Worm (Caenorhabditis elegans) whole organism, young adult: ENCODE measurements around the gene lgc-6.
A peak's percentile ranks its signal among the peaks of the same experiment; 100 is the strongest.

Experiments used
- B0019.2 ChIP-seq: fragments of 200-800 bp; sonication (Bioruptor generic); conservative IDR thresholded peaks from 2 replicates; pipeline ENCODE4 v1.3.6; 2022; ENCODE audit warnings: missing genetic modification reagents, missing genetic modification characterization, missing compliant biosample characterization
- B0336.3 ChIP-seq: fragments of 200-800 bp; sonication (Bioruptor generic); IDR thresholded peaks from 2 replicates; pipeline ENCODE4 v1.3.6; 2022; ENCODE audit warnings: missing genetic modification characterization, missing compliant biosample characterization
- C06A6.2 ChIP-seq: fragments of 200-800 bp; sonication (Bioruptor generic); conservative IDR thresholded peaks from 2 replicates; pipeline ENCODE4 v1.3.6; 2022; ENCODE audit warnings: missing genetic modification characterization, missing compliant biosample characterization
- C17E4.6 ChIP-seq: fragments of 200-800 bp; sonication (Bioruptor generic); IDR thresholded peaks from 2 replicates; pipeline ENCODE4 v1.3.6; 2022; ENCODE audit warnings: missing genetic modification reagents, missing genetic modification characterization, missing compliant biosample characterization
- F22D6.2 ChIP-seq: sonication (generic microtip); optimal IDR thresholded peaks from 2 replicates; lab custom pipeline; 2016; ENCODE audit warnings: mild to moderate bottlenecking, missing genetic modification characterization, missing compliant biosample characterization
- F39B2.1 ChIP-seq: fragments of 200-800 bp; sonication (Bioruptor generic); IDR thresholded peaks from 2 replicates; pipeline ENCODE4 v1.3.6; 2022; ENCODE audit warnings: missing genetic modification reagents, missing genetic modification characterization, missing compliant biosample characterization
- F49E8.2 ChIP-seq: sonication (generic microtip); optimal IDR thresholded peaks from 3 replicates; lab custom pipeline; 2017; ENCODE audit warnings: missing genetic modification characterization, mild to moderate bottlenecking, missing compliant biosample characterization, antibody characterized with exemption, moderate library complexity; ENCODE audit not compliant: insufficient read depth
- F57A8.1 ChIP-seq: fragments of 200-800 bp; sonication (Bioruptor generic); optimal IDR thresholded peaks from 2 replicates; lab custom pipeline; 2018; ENCODE audit warnings: mild to moderate bottlenecking, missing genetic modification characterization, moderate library complexity, missing compliant biosample characterization
- T26A5.8 ChIP-seq: sonication (generic microtip); optimal IDR thresholded peaks from 2 replicates; lab custom pipeline; 2016; ENCODE audit warnings: missing genetic modification characterization, missing compliant biosample characterization
- Y53F4B.3 ChIP-seq: fragments of 200-800 bp; sonication (Bioruptor generic); IDR thresholded peaks from 2 replicates; pipeline ENCODE4 v1.3.6; 2022; ENCODE audit warnings: missing genetic modification reagents, missing genetic modification characterization, missing compliant biosample characterization
- Y67H2A.10 ChIP-seq: fragments of 200-800 bp; sonication (Bioruptor generic); conservative IDR thresholded peaks from 2 replicates; pipeline ENCODE4 v1.3.6; 2022; ENCODE audit warnings: missing genetic modification reagents, missing genetic modification characterization, missing compliant biosample characterization
- aptf-3 ChIP-seq: fragments of 200-800 bp; sonication (Bioruptor generic); IDR thresholded peaks from 2 replicates; pipeline ENCODE4 v1.3.6; 2022; ENCODE audit warnings: missing genetic modification characterization, missing compliant biosample characterization
- athp-1 ChIP-seq: sonication (generic microtip); optimal IDR thresholded peaks from 2 replicates; lab custom pipeline; 2017; ENCODE audit warnings: mild to moderate bottlenecking, missing genetic modification characterization, missing compliant biosample characterization
- attf-5 ChIP-seq: fragments of 200-800 bp; sonication (Bioruptor generic); optimal IDR thresholded peaks from 2 replicates; lab custom pipeline; 2018; ENCODE audit warnings: mild to moderate bottlenecking, missing genetic modification characterization, missing compliant biosample characterization
- attf-6 ChIP-seq: fragments of 200-800 bp; sonication (Bioruptor generic); IDR thresholded peaks from 2 replicates; pipeline ENCODE4 v1.3.6; 2022; ENCODE audit warnings: missing genetic modification reagents, missing genetic modification characterization, missing compliant biosample characterization
- cebp-1 ChIP-seq, 2 experiments: fragments of 200-800 bp in 1 of 2; sonication (Bioruptor generic) in 1 of 2; sonication (generic microtip) in 1 of 2; IDR thresholded peaks in 1 of 2; optimal IDR thresholded peaks in 1 of 2; 2 replicates each; pipeline versions ENCODE4 v1.3.6 to Lab custom; 2017 to 2022; ENCODE audit warnings: missing compliant biosample characterization in 2 of 2, missing genetic modification characterization in 2 of 2, mild to moderate bottlenecking in 1 of 2, missing genetic modification reagents in 1 of 2, moderate library complexity in 1 of 2
- ceh-58 ChIP-seq: fragments of 200-800 bp; sonication (Bioruptor generic); IDR thresholded peaks from 2 replicates; pipeline ENCODE4 v1.3.6; 2022; ENCODE audit warnings: missing genetic modification characterization, missing compliant biosample characterization
- die-1 ChIP-seq: sonication (generic microtip); optimal IDR thresholded peaks from 2 replicates; lab custom pipeline; 2016; ENCODE audit warnings: missing genotype, mild to moderate bottlenecking, missing genetic modification characterization, missing compliant biosample characterization
- egrh-3 ChIP-seq: fragments of 200-800 bp; sonication (Bioruptor generic); IDR thresholded peaks from 2 replicates; pipeline ENCODE4 v1.3.6; 2022; ENCODE audit warnings: missing genetic modification reagents, missing genetic modification characterization, missing compliant biosample characterization
- ekl-4 ChIP-seq: fragments of 200-800 bp; sonication (Bioruptor generic); IDR thresholded peaks from 2 replicates; pipeline ENCODE4 v1.3.6; 2022; ENCODE audit warnings: missing genetic modification reagents, missing genetic modification characterization, missing compliant biosample characterization
- him-1 ChIP-seq: sonication (generic microtip); optimal IDR thresholded peaks from 2 replicates; lab custom pipeline; 2016; ENCODE audit warnings: missing genotype, missing genetic modification reagents, missing genetic modification characterization, missing compliant biosample characterization
- hmg-1.2 ChIP-seq: fragments of 200-800 bp; sonication (Bioruptor generic); IDR thresholded peaks from 2 replicates; pipeline ENCODE4 v1.3.6; 2022; ENCODE audit warnings: missing genetic modification reagents, missing genetic modification characterization, missing compliant biosample characterization
- hmg-20 ChIP-seq: fragments of 200-800 bp; sonication (Bioruptor generic); IDR thresholded peaks from 2 replicates; pipeline ENCODE4 v1.3.6; 2022; ENCODE audit warnings: missing genetic modification reagents, missing genetic modification characterization, missing compliant biosample characterization
- let-526 ChIP-seq: fragments of 200-800 bp; sonication (Bioruptor generic); IDR thresholded peaks from 2 replicates; pipeline ENCODE4 v1.3.6; 2022; ENCODE audit warnings: missing genetic modification reagents, missing genetic modification characterization, missing compliant biosample characterization
- let-607 ChIP-seq, 2 experiments: fragments of 200-800 bp in 1 of 2; sonication (Bioruptor generic) in 1 of 2; sonication (generic microtip) in 1 of 2; optimal IDR thresholded peaks; 2 replicates each; lab custom pipeline; 2016 to 2018; ENCODE audit warnings: mild to moderate bottlenecking in 2 of 2, missing compliant biosample characterization in 2 of 2, missing genetic modification characterization in 2 of 2, moderate library complexity in 2 of 2, missing genotype in 1 of 2
- madf-6 ChIP-seq: fragments of 200-800 bp; sonication (Bioruptor generic); IDR thresholded peaks from 2 replicates; pipeline ENCODE4 v1.3.6; 2022; ENCODE audit warnings: missing genetic modification reagents, missing genetic modification characterization, missing compliant biosample characterization
- madf-8 ChIP-seq: fragments of 200-800 bp; sonication (Bioruptor generic); conservative IDR thresholded peaks from 2 replicates; pipeline ENCODE4 v1.3.6; 2022; ENCODE audit warnings: missing genetic modification reagents, missing genetic modification characterization, missing compliant biosample characterization
- mcd-1 ChIP-seq: fragments of 200-800 bp; sonication (Bioruptor generic); IDR thresholded peaks from 2 replicates; pipeline ENCODE4 v1.3.6; 2022; ENCODE audit warnings: missing genetic modification reagents, missing genetic modification characterization, missing compliant biosample characterization
- mel-28 ChIP-seq: sonication (generic microtip); optimal IDR thresholded peaks from 2 replicates; lab custom pipeline; 2016; ENCODE audit warnings: borderline replicate concordance, mild to moderate bottlenecking, missing genetic modification characterization, missing compliant biosample characterization
- mxl-1 ChIP-seq: sonication (generic microtip); optimal IDR thresholded peaks from 2 replicates; lab custom pipeline; 2016; ENCODE audit warnings: missing genetic modification characterization, missing compliant biosample characterization
- nhr-90 ChIP-seq: sonication (generic microtip); optimal IDR thresholded peaks from 2 replicates; lab custom pipeline; 2016; ENCODE audit warnings: missing genotype, mild to moderate bottlenecking, missing genetic modification characterization, missing compliant biosample characterization
- pbrm-1 ChIP-seq: fragments of 200-800 bp; sonication (Bioruptor generic); IDR thresholded peaks from 2 replicates; pipeline ENCODE4 v1.3.6; 2022; ENCODE audit warnings: missing genetic modification reagents, missing genetic modification characterization, missing compliant biosample characterization
- rcor-1 ChIP-seq: fragments of 200-800 bp; sonication (Bioruptor generic); IDR thresholded peaks from 2 replicates; pipeline ENCODE4 v1.3.6; 2022; ENCODE audit warnings: missing genetic modification reagents, missing genetic modification characterization, missing compliant biosample characterization
- rec-8 ChIP-seq, 2 experiments: sonication (generic microtip); optimal IDR thresholded peaks; 2 replicates each; lab custom pipeline; 2016; ENCODE audit warnings: mild to moderate bottlenecking in 2 of 2, missing genetic modification characterization in 2 of 2, missing genetic modification reagents in 2 of 2, missing genotype in 2 of 2, missing biosample characterization in 1 of 2, missing compliant biosample characterization in 1 of 2, moderate library complexity in 1 of 2
- sptf-2 ChIP-seq: fragments of 200-800 bp; sonication (Bioruptor generic); optimal IDR thresholded peaks from 2 replicates; lab custom pipeline; 2018; ENCODE audit warnings: mild to moderate bottlenecking, missing genetic modification characterization, missing compliant biosample characterization
- tbx-9 ChIP-seq: sonication (generic microtip); optimal IDR thresholded peaks from 2 replicates; lab custom pipeline; 2016; ENCODE audit warnings: borderline replicate concordance, missing genetic modification characterization, inconsistent platforms, missing compliant biosample characterization
- unc-130 ChIP-seq: sonication (generic microtip); optimal IDR thresholded peaks from 2 replicates; lab custom pipeline; 2016; ENCODE audit warnings: missing genetic modification reagents, missing genetic modification characterization, missing compliant biosample characterization
- xnd-1 ChIP-seq: sonication (generic microtip); optimal IDR thresholded peaks from 2 replicates; lab custom pipeline; 2016; ENCODE audit warnings: missing genotype, missing genetic modification reagents, missing genetic modification characterization, missing compliant biosample characterization
- ztf-3 ChIP-seq: fragments of 200-800 bp; sonication (Bioruptor generic); optimal IDR thresholded peaks from 2 replicates; lab custom pipeline; 2018; ENCODE audit warnings: mild to moderate bottlenecking, missing genetic modification characterization, missing compliant biosample characterization
- ztf-6 ChIP-seq: fragments of 200-800 bp; sonication (Bioruptor generic); IDR thresholded peaks from 2 replicates; pipeline ENCODE4 v1.3.6; 2022; ENCODE audit warnings: missing genetic modification reagents, missing genetic modification characterization, missing compliant biosample characterization

The lgc-6 gene

DNA sequence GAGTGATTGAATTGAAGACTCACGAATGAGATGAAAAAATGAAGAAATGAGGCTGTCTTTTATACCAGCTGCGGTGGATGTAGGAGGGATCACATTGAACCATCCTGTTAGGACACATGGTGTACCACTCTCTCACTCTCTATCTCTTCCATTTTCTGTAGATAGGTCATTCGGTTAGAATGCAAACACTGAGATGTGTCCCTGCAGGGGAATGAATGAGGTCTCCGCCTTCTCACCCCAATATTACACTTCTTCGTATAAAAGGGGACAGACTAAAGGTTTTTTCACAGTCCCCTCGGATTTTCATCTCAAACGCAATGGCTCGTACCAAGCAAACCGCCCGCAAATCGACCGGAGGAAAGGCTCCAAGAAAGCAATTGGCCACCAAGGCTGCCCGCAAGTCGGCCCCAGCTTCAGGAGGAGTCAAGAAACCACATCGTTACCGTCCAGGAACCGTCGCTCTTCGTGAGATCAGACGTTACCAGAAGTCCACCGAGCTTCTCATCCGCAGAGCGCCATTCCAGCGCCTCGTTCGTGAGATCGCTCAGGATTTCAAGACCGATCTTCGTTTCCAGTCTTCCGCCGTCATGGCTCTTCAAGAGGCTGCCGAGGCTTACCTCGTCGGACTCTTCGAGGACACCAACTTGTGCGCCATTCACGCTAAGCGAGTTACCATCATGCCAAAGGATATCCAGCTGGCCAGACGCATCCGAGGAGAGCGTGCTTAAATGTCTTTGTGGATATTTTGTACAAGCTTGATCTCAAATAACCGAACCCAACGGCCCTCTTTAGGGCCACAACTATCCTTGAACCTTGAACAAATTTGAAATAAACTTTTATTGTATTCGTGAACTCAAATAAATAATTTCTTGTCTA, 5.5 kb upstream of the lgc-6 start, which contains the start of gene his-32:
Gene his-32, plus strand, starts transcription at position 318 of the 876 bp plus-strand sequence.
- TF ChIP-seq mxl-1 (tag; lab: Kevin White, UChicago) (no peak), let-607 (tag; optimal IDR thresholded peaks at IDR 0.05; lab: Kevin White, UChicago) (no peak), ekl-4 (GFP tag; lab: Robert Waterston, UW) (peak; percentile 37; the same call in 1 of the 2 replicates), F39B2.1 (GFP tag; lab: Robert Waterston, UW) (peak; percentile 63; the same call in 1 of the 2 replicates), egrh-3 (peak; percentile 49; the same call in 1 of the 2 replicates), pbrm-1 (GFP tag; lab: Robert Waterston, UW) (peak; percentile 44; the same call in 1 of the 2 replicates), F49E8.2 (tag; lab: Kevin White, UChicago) (no peak)

ce11 chrIV:8342385-8342784, 2.6 kb downstream of the lgc-6 start, which contains the start of gene lgc-5:
Gene lgc-5 (plus strand): TSS chrIV:8342685.
- TF ChIP-seq rec-8 (tag; optimal IDR thresholded peaks at IDR 0.05; lab: Kevin White, UChicago): no peak
- TF ChIP-seq ekl-4 (GFP tag; lab: Robert Waterston, UW): no peak
- no peak for TF ChIP-seq mcd-1 (GFP tag; lab: Robert Waterston, UW)
- TF ChIP-seq T26A5.8 (tag; lab: Kevin White, UChicago): no peak
- no peak for TF ChIP-seq F22D6.2 (tag; lab: Kevin White, UChicago)
- no peak for TF ChIP-seq ztf-3 (GFP tag; lab: Kevin White, UChicago)

- TF ChIP-seq ceh-58 (GFP tag; lab: Robert Waterston, UW): no peak
- no peak for TF ChIP-seq hmg-1.2 (GFP tag; lab: Robert Waterston, UW)
- TF ChIP-seq let-526: no peak
- TF ChIP-seq attf-5: no peak
- no peak for TF ChIP-seq cebp-1 (GFP tag; IDR thresholded peaks at IDR 0.05; lab: Robert Waterston, UW)
- TF ChIP-seq cebp-1 (tag; optimal IDR thresholded peaks at IDR 0.05; lab: Kevin White, UChicago): no peak
- TF ChIP-seq nhr-90 (tag; lab: Kevin White, UChicago): no peak
- no peak for TF ChIP-seq Y53F4B.3
- TF ChIP-seq him-1: no peak
- TF ChIP-seq madf-8: no peak
- no peak for TF ChIP-seq xnd-1 (tag; lab: Kevin White, UChicago)
- no peak for TF ChIP-seq ztf-6 (GFP tag; lab: Robert Waterston, UW)
- no peak for TF ChIP-seq rcor-1
- TF ChIP-seq F39B2.1 (GFP tag; lab: Robert Waterston, UW): no peak
- TF ChIP-seq C06A6.2 (GFP tag; lab: Robert Waterston, UW): no peak
- TF ChIP-seq ekl-4 (GFP tag; lab: Robert Waterston, UW): no peak
These were observed 5.8 kb downstream of the lgc-6 start, which contains the start of gene F17E9.5 for ce11 chrIV:8345518-8345917. Gene F17E9.5 (plus strand): TSS chrIV:8345818.

- TF ChIP-seq mxl-1 (tag; lab: Kevin White, UChicago) (no peak), die-1 (tag; lab: Kevin White, UChicago) (no peak), B0336.3 (GFP tag; lab: Robert Waterston, UW) (no peak), Y67H2A.10 (GFP tag; lab: Robert Waterston, UW) (no peak), tbx-9 (tag; lab: Kevin White, UChicago) (no peak), sptf-2 (GFP tag; lab: Kevin White, UChicago) (no peak), F57A8.1 (GFP tag; lab: Kevin White, UChicago) (no peak), him-1 (no peak), aptf-3 (GFP tag; lab: Robert Waterston, UW) (no peak), xnd-1 (tag; lab: Kevin White, UChicago) (no peak), egrh-3 (no peak), athp-1 (tag; lab: Kevin White, UChicago) (no peak), hmg-20 (GFP tag; lab: Robert Waterston, UW) (no peak), madf-6 (GFP tag; lab: Robert Waterston, UW) (no peak), unc-130 (GFP tag; lab: Kevin White, UChicago) (no peak), B0019.2 (GFP tag; lab: Robert Waterston, UW) (no peak), C17E4.6 (GFP tag; lab: Robert Waterston, UW) (no peak), mel-28 (no peak), attf-6 (GFP tag; lab: Robert Waterston, UW) (no peak), Y53F4B.3 (no peak)
- TF ChIP-seq, all 124 proteins: peak for 0
These were observed 7.3 kb downstream of the lgc-6 start, which contains the start of the genes F17E9.18 and F17E9.15 for ce11 chrIV:8347051-8347450. Gene F17E9.18 (minus strand): TSS chrIV:8347151. Gene F17E9.15 (plus strand): TSS chrIV:8347418.
